Fruit fly (Drosophila melanogaster) whole organism, wandering third instar larva: ENCODE results near the gene Mad.
A peak's percentile ranks its signal among the peaks of the same experiment; 100 is the strongest.

Source experiments
- Hnf4 ChIP-seq: fragments of 200-800 bp; sonication (Bioruptor generic); optimal IDR thresholded peaks from 2 replicates; lab custom pipeline; 2016; ENCODE audit warnings: missing biosample characterization, mild to moderate bottlenecking, missing genetic modification characterization
- Jra ChIP-seq: sonication (Bioruptor generic); optimal IDR thresholded peaks from 2 replicates; lab custom pipeline; 2016; ENCODE audit warnings: missing biosample characterization, missing genetic modification characterization
- Sp1 ChIP-seq: fragments of 200-800 bp; sonication (Bioruptor generic); optimal IDR thresholded peaks from 3 replicates; lab custom pipeline; 2019; ENCODE audit warnings: missing biosample characterization, mild to moderate bottlenecking, missing genetic modification characterization, moderate library complexity
- fru ChIP-seq: fragments of 200-800 bp; sonication (Bioruptor generic); optimal IDR thresholded peaks from 3 replicates; lab custom pipeline; 2016; ENCODE audit warnings: missing biosample characterization, mild to moderate bottlenecking, missing genetic modification characterization
- lola ChIP-seq: fragments of >200 bp; optimal IDR thresholded peaks from 2 replicates; lab custom pipeline; 2017; ENCODE audit warnings: missing biosample characterization, missing genetic modification characterization
- pan ChIP-seq: fragments of >200 bp; optimal IDR thresholded peaks from 2 replicates; lab custom pipeline; 2017
- psq ChIP-seq: fragments of 200-800 bp; sonication (Bioruptor generic); optimal IDR thresholded peaks from 3 replicates; lab custom pipeline; 2017; ENCODE audit warnings: missing biosample characterization, mild to moderate bottlenecking, missing genetic modification characterization, moderate library complexity
- usp ChIP-seq: fragments of >200 bp; optimal IDR thresholded peaks from 2 replicates; lab custom pipeline; 2017; ENCODE audit warnings: missing biosample characterization, missing genetic modification characterization

DNA sequence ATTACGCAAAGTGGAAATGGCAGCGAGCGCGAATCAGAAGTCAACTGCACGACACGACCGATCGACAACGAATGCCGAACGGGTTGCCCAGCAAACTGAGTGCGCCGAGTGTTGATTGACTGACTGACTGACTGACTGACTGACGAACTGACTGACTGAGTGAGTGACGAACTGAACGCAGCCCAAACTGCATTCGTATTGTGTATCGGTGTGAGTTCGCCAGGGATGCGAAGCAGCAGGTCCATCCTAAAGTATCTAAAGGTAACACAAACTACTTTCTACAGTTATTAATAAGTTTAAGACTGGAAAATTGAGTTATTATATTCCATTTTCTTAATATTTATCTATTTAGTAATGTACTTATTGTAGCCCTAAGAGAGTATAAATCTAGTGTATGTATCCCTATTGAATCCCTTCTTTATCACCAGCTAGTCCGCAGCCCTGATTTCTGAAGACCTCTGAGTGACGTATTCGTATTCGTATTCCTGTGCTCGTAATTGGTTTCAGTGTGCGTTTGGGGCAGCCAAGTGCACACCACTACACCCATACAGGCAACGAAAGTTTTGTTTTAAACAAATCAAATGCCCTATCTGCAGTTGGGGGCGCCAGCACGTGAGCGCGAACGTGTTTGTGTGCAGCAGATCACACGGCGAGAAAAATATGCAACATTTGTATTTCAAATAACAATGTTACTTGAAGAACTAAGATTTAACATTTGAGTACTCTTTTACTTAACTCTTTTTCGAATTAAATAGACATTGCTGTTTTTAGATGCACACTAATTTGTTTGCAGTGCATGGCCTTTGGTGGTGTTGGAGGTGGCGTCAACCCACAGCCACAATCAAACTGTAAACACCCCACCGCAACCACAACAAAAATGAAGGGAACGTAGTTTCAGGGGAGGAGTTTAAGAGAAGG is 6.5 kb downstream of the Mad start:
- no peak for TF ChIP-seq lola
- TF ChIP-seq psq (GFP tag; lab: Kevin White, UChicago) = peak; percentile 57
- peak; percentile 67 for TF ChIP-seq Hnf4 (GFP tag; lab: Kevin White, UChicago)
- TF ChIP-seq fru (GFP tag; lab: Kevin White, UChicago) = peak; percentile 63
- no peak for TF ChIP-seq pan (lab: Kevin White, UChicago)
- TF ChIP-seq Sp1 (GFP tag; lab: Kevin White, UChicago) = peak; percentile 75
- TF ChIP-seq Jra (GFP tag; lab: Kevin White, UChicago) = peak; percentile 17
- TF ChIP-seq usp (GFP tag; lab: Kevin White, UChicago) = no peak
